Worm (Caenorhabditis elegans) whole organism, early embryonic: ENCODE results near the gene Y25C1A.8.

Experiments
- ama-1 ChIP-seq: fragments of 150-350 bp; optimal IDR thresholded peaks from 2 replicates; lab custom pipeline; 2014
- ceh-36 ChIP-seq: sonication (generic microtip); optimal IDR thresholded peaks from 2 replicates; lab custom pipeline; 2016; ENCODE audit warnings: missing genetic modification characterization, inconsistent platforms, missing compliant biosample characterization
- hmg-4 ChIP-seq: fragments of 200-800 bp; sonication (Bioruptor generic); optimal IDR thresholded peaks from 2 replicates; lab custom pipeline; 2018; ENCODE audit warnings: mild to moderate bottlenecking, missing genetic modification characterization, missing compliant biosample characterization
- pes-1 ChIP-seq: fragments of 200-800 bp; sonication (Bioruptor generic); IDR thresholded peaks from 2 replicates; pipeline ENCODE4 v1.3.6; 2022; ENCODE audit warnings: missing genetic modification reagents, missing genetic modification characterization, missing compliant biosample characterization
- scrt-1 ChIP-seq: fragments of 200-800 bp; sonication (Bioruptor generic); IDR thresholded peaks from 2 replicates; pipeline ENCODE4 v1.3.6; 2022; ENCODE audit warnings: missing genetic modification characterization, missing compliant biosample characterization

ce11 chrII:3024655-3025054, 52.1 kb downstream of the Y25C1A.8 start:
- no peak for TF ChIP-seq scrt-1 (GFP tag; lab: Robert Waterston, UW)
- no peak for TF ChIP-seq ama-1 (lab: Kevin White, UChicago)
- TF ChIP-seq ceh-36: no peak
- TF ChIP-seq pes-1 (GFP tag; lab: Robert Waterston, UW): no peak
- TF ChIP-seq hmg-4 (GFP tag; lab: Kevin White, UChicago): no peak
